Fruit fly (Drosophila melanogaster): ENCODE results near the gene MEP-1.

Gene MEP-1

dm6 chr3L:2585794-2586741 is 45.4 kb upstream of the MEP-1 start, which contains the start of gene msn (continued):
- TF ChIP-seq acj6 (GFP tag; optimal IDR thresholded peaks at IDR 0.05) (no peak), lz (GFP tag; optimal IDR thresholded peaks at IDR 0.05) (no peak), salr (GFP tag; optimal IDR thresholded peaks at IDR 0.05) (no peak), Eip75B (GFP tag; optimal IDR thresholded peaks at IDR 0.05) (peak; percentile 9), fd85E (GFP tag; optimal IDR thresholded peaks at IDR 0.05) (peak; percentile 22), Sox15 (GFP tag; optimal IDR thresholded peaks at IDR 0.05) (no peak), CG8319 (GFP tag; optimal IDR thresholded peaks at IDR 0.05) (no peak), topi (GFP tag; optimal IDR thresholded peaks at IDR 0.05) (peak; percentile 1), Lpt (GFP tag; optimal IDR thresholded peaks at IDR 0.05) (no peak), CG1621 (tag; optimal IDR thresholded peaks at IDR 0.05) (peak; percentile 77), ss (GFP tag; optimal IDR thresholded peaks at IDR 0.05) (peak; percentile 51 to 65), Sox102F (GFP tag; optimal IDR thresholded peaks at IDR 0.05) (peak; percentile 51), fkh (GFP tag; optimal IDR thresholded peaks at IDR 0.05) (peak; percentile 12), CG11762 (GFP tag; optimal IDR thresholded peaks at IDR 0.05; ENCODE audit: insufficient read depth) (no peak), Gug (GFP tag; IDR thresholded peaks at IDR 0.05) (no peak), CG9139 (GFP tag; optimal IDR thresholded peaks at IDR 0.05) (no peak), eg (GFP tag; IDR thresholded peaks at IDR 0.05) (0 out of 3 replicates have a peak, but pooled peaks have one; percentile 44), achi (GFP tag; optimal IDR thresholded peaks at IDR 0.05) (peak; percentile 9), CG6808 (GFP tag; optimal IDR thresholded peaks at IDR 0.05) (no peak), dsx (GFP tag; optimal IDR thresholded peaks at IDR 0.05; ENCODE audit: poor library complexity, severe bottlenecking) (peak; percentile 20), net (GFP tag; optimal IDR thresholded peaks at IDR 0.05) (peak; percentile 14), fd59A (GFP tag; optimal IDR thresholded peaks at IDR 0.05) (no peak), Hr38 (GFP tag; optimal IDR thresholded peaks at IDR 0.05) (no peak), vri (GFP tag; optimal IDR thresholded peaks at IDR 0.05) (peak; percentile 25), CG10631 (GFP tag; optimal IDR thresholded peaks at IDR 0.05) (no peak), OdsH (GFP tag; optimal IDR thresholded peaks at IDR 0.05) (no peak), CG6276 (GFP tag; optimal IDR thresholded peaks at IDR 0.05) (peak; percentile 28), CG34406 (GFP tag; optimal IDR thresholded peaks at IDR 0.05) (no peak), CG7368 (GFP tag; optimal IDR thresholded peaks at IDR 0.05) (no peak), CG15336 (GFP tag; IDR thresholded peaks at IDR 0.05) (peak; percentile 31; the same call in 1 of the 2 replicates), Ets96B (tag; optimal IDR thresholded peaks at IDR 0.05) (no peak), Smox (GFP tag; optimal IDR thresholded peaks at IDR 0.05) (no peak), pdm3 (GFP tag; optimal IDR thresholded peaks at IDR 0.05) (no peak), Blimp-1 (GFP tag; optimal IDR thresholded peaks at IDR 0.05) (no peak), Met (GFP tag; optimal IDR thresholded peaks at IDR 0.05) (no peak), Hr4 (GFP tag; optimal IDR thresholded peaks at IDR 0.05) (no peak), Ets21C (GFP tag; optimal IDR thresholded peaks at IDR 0.05) (no peak)

- TF ChIP-seq CG32006 (GFP tag; optimal IDR thresholded peaks at IDR 0.05) (peak; percentile 68), Hr38 (GFP tag; optimal IDR thresholded peaks at IDR 0.05) (no peak), CG8632 (GFP tag; optimal IDR thresholded peaks at IDR 0.05) (peak; percentile 64), fkh (GFP tag; optimal IDR thresholded peaks at IDR 0.05) (peak; percentile 44), Met (GFP tag; optimal IDR thresholded peaks at IDR 0.05) (peak; percentile 75), cyc (GFP tag; optimal IDR thresholded peaks at IDR 0.05) (peak; percentile 81), spab (GFP tag; optimal IDR thresholded peaks at IDR 0.05) (peak; percentile 53), CG6163 (GFP tag; IDR thresholded peaks at IDR 0.05) (peak; percentile 91), Lpt (GFP tag; optimal IDR thresholded peaks at IDR 0.05) (no peak), OdsH (GFP tag; optimal IDR thresholded peaks at IDR 0.05) (peak; percentile 78), Eip78C (GFP tag) (peak; percentile 92), acj6 (GFP tag; optimal IDR thresholded peaks at IDR 0.05) (peak; percentile 69), topi (GFP tag; optimal IDR thresholded peaks at IDR 0.05) (peak; percentile 69), CG34406 (GFP tag; optimal IDR thresholded peaks at IDR 0.05) (peak; percentile 70), Gug (GFP tag; IDR thresholded peaks at IDR 0.05) (peak; percentile 29), CG4318 (GFP tag; optimal IDR thresholded peaks at IDR 0.05) (peak; percentile 66), CG8319 (GFP tag; optimal IDR thresholded peaks at IDR 0.05) (peak; percentile 57), lz (GFP tag; optimal IDR thresholded peaks at IDR 0.05) (peak; percentile 78), svp (GFP tag) (peak; percentile 68), fd85E (GFP tag; optimal IDR thresholded peaks at IDR 0.05) (peak; percentile 70), Sox14 (GFP tag; optimal IDR thresholded peaks at IDR 0.05) (peak; percentile 58), CG11762 (GFP tag; optimal IDR thresholded peaks at IDR 0.05; ENCODE audit: insufficient read depth) (peak; percentile 60), CG6276 (GFP tag; optimal IDR thresholded peaks at IDR 0.05) (peak; percentile 27)
Observed at dm6 chr3L:2586804-2587561, 44.5 kb upstream of the MEP-1 start, which contains the start of gene RpL8. Gene RpL8 (plus strand): TSS chr3L:2587456.
